Fruit fly (Drosophila melanogaster): ENCODE data around the gene Ance-3.
A peak's percentile ranks its signal among the peaks of the same experiment; 100 is the strongest.

Gene Ance-3

dm6 chr2L:13878801-13879200 is 35.7 kb upstream of the Ance-3 start (continued):
- TF ChIP-seq bab2 (GFP tag; optimal IDR thresholded peaks at IDR 0.05) (no peak), pzg (GFP tag; optimal IDR thresholded peaks at IDR 0.05) (no peak), bigmax (GFP tag; optimal IDR thresholded peaks at IDR 0.05) (peak; percentile 25), btn (GFP tag; optimal IDR thresholded peaks at IDR 0.05) (no peak), dpn (GFP tag; optimal IDR thresholded peaks at IDR 0.05) (peak in 1 of 2 experiments; percentile 10), mam (GFP tag; optimal IDR thresholded peaks at IDR 0.05) (no peak), Hmx (GFP tag; optimal IDR thresholded peaks at IDR 0.05) (no peak), CG30431 (GFP tag; optimal IDR thresholded peaks at IDR 0.05) (no peak), trem (tag; optimal IDR thresholded peaks at IDR 0.05) (no peak), yki (optimal IDR thresholded peaks at IDR 0.05) (no peak), CG11723 (GFP tag; optimal IDR thresholded peaks at IDR 0.05) (no peak), aop (GFP tag; IDR thresholded peaks at IDR 0.05) (no peak), lmd (GFP tag; IDR thresholded peaks at IDR 0.05) (no peak), CG13624 (GFP tag; optimal IDR thresholded peaks at IDR 0.05) (peak; percentile 33), chn (GFP tag; optimal IDR thresholded peaks at IDR 0.05) (no peak), eyg (GFP tag; optimal IDR thresholded peaks at IDR 0.05) (no peak), NC2α (GFP tag; optimal IDR thresholded peaks at IDR 0.05) (no peak), peb (GFP tag; IDR thresholded peaks at IDR 0.05) (no peak), Usf (GFP tag; optimal IDR thresholded peaks at IDR 0.05) (no peak), salm (tag; optimal IDR thresholded peaks at IDR 0.05) (no peak), bcd (GFP tag; optimal IDR thresholded peaks at IDR 0.05) (no peak), Atf3 (GFP tag; optimal IDR thresholded peaks at IDR 0.05) (no peak), hkb (optimal IDR thresholded peaks at IDR 0.05) (no peak), hkb (GFP tag; IDR thresholded peaks at IDR 0.05) (0 out of 2 replicates have a peak, but pooled peaks have one; percentile 39), CG4360 (GFP tag; IDR thresholded peaks at IDR 0.05) (0 out of 2 replicates have a peak, but pooled peaks have one; percentile 27), CG6654 (GFP tag; optimal IDR thresholded peaks at IDR 0.05) (no peak), Drgx (GFP tag; IDR thresholded peaks at IDR 0.05) (peak; percentile 54; the same call in 1 of the 2 replicates), PHDP (tag; optimal IDR thresholded peaks at IDR 0.05) (peak; percentile 17), mld (GFP tag; IDR thresholded peaks at IDR 0.05; ENCODE audit: partially characterized antibody) (no peak), CG5180 (GFP tag; optimal IDR thresholded peaks at IDR 0.05) (peak; percentile 40), pita (GFP tag; optimal IDR thresholded peaks at IDR 0.05) (no peak), Camta (GFP tag; optimal IDR thresholded peaks at IDR 0.05) (no peak), CG13424 (tag; optimal IDR thresholded peaks at IDR 0.05) (peak; percentile 3), NK7.1 (GFP tag; optimal IDR thresholded peaks at IDR 0.05) (no peak), Six4 (GFP tag; optimal IDR thresholded peaks at IDR 0.05) (no peak), MBD-R2 (GFP tag; IDR thresholded peaks at IDR 0.05) (peak; percentile 13; the same call in 1 of the 2 replicates), tll (GFP tag; optimal IDR thresholded peaks at IDR 0.05) (no peak), ttk (GFP tag; IDR thresholded peaks at IDR 0.05) (peak; percentile 44; the same call in 1 of the 2 replicates), CG18619 (GFP tag; optimal IDR thresholded peaks at IDR 0.05) (no peak), Sry-β (GFP tag; optimal IDR thresholded peaks at IDR 0.05) (no peak), Kr (GFP tag; optimal IDR thresholded peaks at IDR 0.05) (no peak), gem (tag; optimal IDR thresholded peaks at IDR 0.05) (no peak), fu2 (GFP tag; optimal IDR thresholded peaks at IDR 0.05) (no peak), ham (GFP tag; IDR thresholded peaks at IDR 0.05) (no peak), Hmr (GFP tag; optimal IDR thresholded peaks at IDR 0.05) (peak; percentile 12), Dip2 (GFP tag; IDR thresholded peaks at IDR 0.05) (no peak), CG4854 (GFP tag; optimal IDR thresholded peaks at IDR 0.05) (peak; percentile 52), CG16815 (GFP tag; optimal IDR thresholded peaks at IDR 0.05) (no peak), Mrtf (GFP tag; IDR thresholded peaks at IDR 0.05) (no peak), sug (tag; optimal IDR thresholded peaks at IDR 0.05) (peak; percentile 55), CG18262 (tag; optimal IDR thresholded peaks at IDR 0.05) (no peak), Nf-YC (tag; optimal IDR thresholded peaks at IDR 0.05) (peak; percentile 29)

Data from whole organism, embryonic.